Worm (Caenorhabditis elegans): ENCODE measurements around the gene txt-2.

txt-2 gene

ce11 chrV:254591-254990, 14.3 kb upstream of the txt-2 start, which contains the start of gene str-121:
Gene str-121 (minus strand): TSS chrV:254691.
- TF ChIP-seq tbx-8 (GFP tag; optimal IDR thresholded peaks at IDR 0.05) (no peak), pha-4 (tag; optimal IDR thresholded peaks at IDR 0.05) (no peak)

- TF ChIP-seq M03D4.4 (tag; optimal IDR thresholded peaks at IDR 0.05) (no peak), nhr-76 (tag; optimal IDR thresholded peaks at IDR 0.05) (no peak), cnd-1 (tag; optimal IDR thresholded peaks at IDR 0.05) (no peak), ces-1 (GFP tag; optimal IDR thresholded peaks at IDR 0.05) (no peak), mab-5 (tag; optimal IDR thresholded peaks at IDR 0.05) (no peak), ceh-83 (GFP tag; optimal IDR thresholded peaks at IDR 0.05) (no peak), ceh-39 (tag; optimal IDR thresholded peaks at IDR 0.05) (no peak), elt-1 (tag; optimal IDR thresholded peaks at IDR 0.05; ENCODE audit: borderline replicate concordance, insufficient read depth) (no peak), lin-32 (GFP tag; optimal IDR thresholded peaks at IDR 0.05) (no peak), hlh-1 (tag; optimal IDR thresholded peaks at IDR 0.05) (no peak), blmp-1 (tag; optimal IDR thresholded peaks at IDR 0.05) (no peak), lin-13 (tag; optimal IDR thresholded peaks at IDR 0.05) (no peak), lsy-2 (tag; optimal IDR thresholded peaks at IDR 0.05) (no peak), elt-3 (tag; optimal IDR thresholded peaks at IDR 0.05) (no peak), sptf-1 (tag; optimal IDR thresholded peaks at IDR 0.05) (no peak), nhr-28 (tag; optimal IDR thresholded peaks at IDR 0.05) (no peak), zip-8 (tag; optimal IDR thresholded peaks at IDR 0.05) (no peak), sem-2 (GFP tag; optimal IDR thresholded peaks at IDR 0.05) (no peak)
These were observed 11.4 kb upstream of the txt-2 start, which contains the start of gene oac-39 for ce11 chrV:251652-252051. Gene oac-39 (minus strand): TSS chrV:251752.

ce11 chrV:248636-249035, 8.3 kb upstream of the txt-2 start:
- no peak for TF ChIP-seq unc-62 (GFP tag; optimal IDR thresholded peaks at IDR 0.05)
- no peak for TF ChIP-seq elt-1 (tag; optimal IDR thresholded peaks at IDR 0.05; ENCODE audit: borderline replicate concordance, insufficient read depth)
- no peak for TF ChIP-seq ces-1 (GFP tag; optimal IDR thresholded peaks at IDR 0.05)
- TF ChIP-seq nhr-2 (tag; optimal IDR thresholded peaks at IDR 0.05), result no peak
- TF ChIP-seq sem-2 (GFP tag; optimal IDR thresholded peaks at IDR 0.05), result no peak
- TF ChIP-seq tbx-8 (GFP tag; optimal IDR thresholded peaks at IDR 0.05), result no peak
- TF ChIP-seq flh-1 (GFP tag; optimal IDR thresholded peaks at IDR 0.05), result no peak
- TF ChIP-seq pha-4 (tag; optimal IDR thresholded peaks at IDR 0.05), result no peak
- TF ChIP-seq nhr-237 (tag; optimal IDR thresholded peaks at IDR 0.05), result no peak
- no peak for TF ChIP-seq hlh-1 (tag; optimal IDR thresholded peaks at IDR 0.05)

ce11 chrV:247576-247975, 7.3 kb upstream of the txt-2 start:
- TF ChIP-seq hlh-1 (tag; optimal IDR thresholded peaks at IDR 0.05), result no peak
- TF ChIP-seq mep-1 (tag; optimal IDR thresholded peaks at IDR 0.05), result no peak
- TF ChIP-seq lin-13 (tag; optimal IDR thresholded peaks at IDR 0.05), result no peak
- no peak for TF ChIP-seq unc-62 (GFP tag; optimal IDR thresholded peaks at IDR 0.05)
- TF ChIP-seq pha-4 (tag; optimal IDR thresholded peaks at IDR 0.05), result no peak
- TF ChIP-seq cnd-1 (tag; optimal IDR thresholded peaks at IDR 0.05), result no peak
- no peak for TF ChIP-seq nhr-2 (tag; optimal IDR thresholded peaks at IDR 0.05)
- no peak for TF ChIP-seq tbx-8 (GFP tag; optimal IDR thresholded peaks at IDR 0.05)
- TF ChIP-seq unc-39 (tag; optimal IDR thresholded peaks at IDR 0.05), result no peak
- no peak for TF ChIP-seq elt-3 (tag; optimal IDR thresholded peaks at IDR 0.05)
- TF ChIP-seq mls-2 (tag; optimal IDR thresholded peaks at IDR 0.05), result no peak
- no peak for TF ChIP-seq zip-8 (tag; optimal IDR thresholded peaks at IDR 0.05)

- TF ChIP-seq tbx-8 (GFP tag; optimal IDR thresholded peaks at IDR 0.05) (no peak), ceh-39 (tag; optimal IDR thresholded peaks at IDR 0.05) (peak; percentile 8)
These were observed 5.8 kb upstream of the txt-2 start, which contains the start of gene kin-34 for ce11 chrV:246097-246496. Gene kin-34 (minus strand): TSS chrV:246197.

- TF ChIP-seq sptf-1 (tag; optimal IDR thresholded peaks at IDR 0.05) (no peak), ces-1 (GFP tag; optimal IDR thresholded peaks at IDR 0.05) (no peak), unc-120 (tag; optimal IDR thresholded peaks at IDR 0.05; ENCODE audit: poor library complexity, severe bottlenecking) (no peak), nhr-76 (tag; optimal IDR thresholded peaks at IDR 0.05) (no peak), pha-4 (tag; optimal IDR thresholded peaks at IDR 0.05) (no peak), elt-3 (tag; optimal IDR thresholded peaks at IDR 0.05) (no peak), nhr-28 (tag; optimal IDR thresholded peaks at IDR 0.05) (no peak), unc-39 (tag; optimal IDR thresholded peaks at IDR 0.05) (no peak), lin-32 (GFP tag; optimal IDR thresholded peaks at IDR 0.05) (no peak), elt-1 (tag; optimal IDR thresholded peaks at IDR 0.05; ENCODE audit: borderline replicate concordance, insufficient read depth) (no peak), tbx-8 (GFP tag; optimal IDR thresholded peaks at IDR 0.05) (no peak)
These were observed 2.2 kb upstream of the txt-2 start, which contains the start of gene R02C2.7 for ce11 chrV:242518-242917. Gene R02C2.7 (minus strand): TSS chrV:242618.

Data from whole organism, mixed stage, embryonic.